Fruit fly (Drosophila melanogaster) whole organism, embryonic: ENCODE data around the gene CG2961.

Experiments
- Adf1 ChIP-seq: fragments of 200-800 bp; sonication (Bioruptor generic); IDR thresholded peaks from 2 replicates; pipeline ENCODE4 v1.3.6; 2022; ENCODE audit warnings: missing biosample characterization, missing genetic modification characterization
- Atf-2 ChIP-seq: fragments of 200-800 bp; sonication (Bioruptor generic); optimal IDR thresholded peaks from 2 replicates; lab custom pipeline; 2016; ENCODE audit warnings: missing biosample characterization, missing genetic modification characterization
- Bdp1 ChIP-seq: fragments of 200-800 bp; sonication (Bioruptor generic); optimal IDR thresholded peaks from 3 replicates; lab custom pipeline; 2016; ENCODE audit warnings: missing biosample characterization, missing genetic modification characterization
- CG11504 ChIP-seq: fragments of 200-800 bp; sonication (Bioruptor generic); optimal IDR thresholded peaks from 3 replicates; lab custom pipeline; 2019; ENCODE audit warnings: missing biosample characterization, mild to moderate bottlenecking, missing genetic modification characterization, moderate library complexity
- CG11695 ChIP-seq: fragments of 200-800 bp; sonication (Bioruptor generic); IDR thresholded peaks from 3 replicates; pipeline ENCODE4 v1.3.6; 2022; ENCODE audit warnings: missing biosample characterization, missing genetic modification characterization
- CG14667 ChIP-seq: fragments of 200-800 bp; sonication (Bioruptor generic); IDR thresholded peaks from 2 replicates; pipeline ENCODE4 v1.3.6; 2022; ENCODE audit warnings: missing biosample characterization, missing genetic modification characterization
- CG15011 ChIP-seq: fragments of 200-800 bp; sonication (Bioruptor generic); optimal IDR thresholded peaks from 3 replicates; lab custom pipeline; 2018; ENCODE audit warnings: missing biosample characterization, mild to moderate bottlenecking, missing genetic modification characterization
- CG17328 ChIP-seq: fragments of 200-800 bp; sonication (Bioruptor generic); IDR thresholded peaks from 2 replicates; pipeline ENCODE4 v1.3.6; 2022; ENCODE audit warnings: missing biosample characterization, missing genetic modification characterization
- CG1832 ChIP-seq: fragments of 200-800 bp; sonication (Bioruptor generic); optimal IDR thresholded peaks from 2 replicates; lab custom pipeline; 2017; ENCODE audit warnings: missing biosample characterization, mild to moderate bottlenecking, missing genetic modification characterization, inconsistent platforms
- CG31388 ChIP-seq: fragments of 200-800 bp; sonication (Bioruptor generic); optimal IDR thresholded peaks from 2 replicates; lab custom pipeline; 2016; ENCODE audit warnings: missing biosample characterization, missing genetic modification characterization
- CG34224 ChIP-seq: fragments of 200-800 bp; sonication (Bioruptor generic); IDR thresholded peaks from 3 replicates; pipeline ENCODE4 v1.3.6; 2022; ENCODE audit warnings: missing biosample characterization, missing genetic modification characterization; ENCODE audit not compliant: partially characterized antibody
- CG4707 ChIP-seq: fragments of 200-800 bp; sonication (Bioruptor generic); optimal IDR thresholded peaks from 2 replicates; lab custom pipeline; 2018; ENCODE audit warnings: missing biosample characterization, mild to moderate bottlenecking, missing genetic modification characterization, moderate library complexity
- CG8359 ChIP-seq: fragments of 200-800 bp; sonication (Bioruptor generic); optimal IDR thresholded peaks from 2 replicates; lab custom pipeline; 2017; ENCODE audit warnings: missing biosample characterization, mild to moderate bottlenecking, missing genetic modification characterization, borderline replicate concordance
- CG8765 ChIP-seq: fragments of 200-800 bp; sonication (Bioruptor generic); IDR thresholded peaks from 2 replicates; pipeline ENCODE4 v1.3.6; 2022; ENCODE audit warnings: missing biosample characterization, missing genetic modification characterization
- CG9437 ChIP-seq: fragments of 200-800 bp; sonication (Bioruptor generic); optimal IDR thresholded peaks from 2 replicates; lab custom pipeline; 2018; ENCODE audit warnings: missing biosample characterization, mild to moderate bottlenecking, missing genetic modification characterization
- Chrac-16 ChIP-seq: fragments of 200-800 bp; sonication (Bioruptor generic); optimal IDR thresholded peaks from 3 replicates; lab custom pipeline; 2016; ENCODE audit warnings: missing biosample characterization, missing genetic modification characterization
- ERR ChIP-seq: fragments of 200-800 bp; sonication (Bioruptor generic); optimal IDR thresholded peaks from 2 replicates; lab custom pipeline; 2016; ENCODE audit warnings: missing biosample characterization, missing genetic modification characterization
- Ets97D ChIP-seq: fragments of 200-800 bp; sonication (Bioruptor generic); optimal IDR thresholded peaks from 3 replicates; lab custom pipeline; 2016; ENCODE audit warnings: missing biosample characterization, missing genetic modification characterization
- GATAe ChIP-seq: fragments of 200-800 bp; sonication (Bioruptor generic); conservative IDR thresholded peaks from 2 replicates; pipeline ENCODE4 v1.3.6; 2022; ENCODE audit warnings: missing biosample characterization, missing genetic modification characterization
- Hr39 ChIP-seq: fragments of >200 bp; optimal IDR thresholded peaks from 2 replicates; lab custom pipeline; 2017
- Med ChIP-seq: fragments of 200-800 bp; sonication (Bioruptor generic); peaks from one replicate; lab custom pipeline; 2016; ENCODE audit warnings: missing biosample characterization, missing genetic modification characterization, mild to moderate bottlenecking, inconsistent platforms, moderate library complexity
- Meics ChIP-seq: fragments of 200-800 bp; sonication (Bioruptor generic); optimal IDR thresholded peaks from 2 replicates; lab custom pipeline; 2017; ENCODE audit warnings: missing biosample characterization, mild to moderate bottlenecking, missing genetic modification characterization
- Oli ChIP-seq: fragments of 200-800 bp; sonication (Bioruptor generic); optimal IDR thresholded peaks from 2 replicates; lab custom pipeline; 2018; ENCODE audit warnings: missing biosample characterization, mild to moderate bottlenecking, missing genetic modification characterization, moderate library complexity
- Pdp1 ChIP-seq, 2 experiments: fragments of 200-800 bp; sonication (Bioruptor generic); optimal IDR thresholded peaks; 3 replicates each; lab custom pipeline; 2016; ENCODE audit warnings: missing biosample characterization in 2 of 2, missing genetic modification characterization in 2 of 2, mild to moderate bottlenecking in 1 of 2, moderate library complexity in 1 of 2
- ac ChIP-seq: fragments of 200-800 bp; sonication (Bioruptor generic); optimal IDR thresholded peaks from 3 replicates; lab custom pipeline; 2017; ENCODE audit warnings: missing biosample characterization, mild to moderate bottlenecking, missing genetic modification characterization
- bbx ChIP-seq: fragments of 200-800 bp; sonication (Bioruptor generic); IDR thresholded peaks from 2 replicates; pipeline ENCODE4 v1.3.6; 2022; ENCODE audit warnings: missing biosample characterization, missing genetic modification characterization; ENCODE audit not compliant: partially characterized antibody
- btn ChIP-seq: fragments of 200-800 bp; sonication (Bioruptor generic); optimal IDR thresholded peaks from 2 replicates; lab custom pipeline; 2016; ENCODE audit warnings: missing biosample characterization, missing genetic modification characterization
- cad ChIP-seq: fragments of >200 bp; optimal IDR thresholded peaks from 2 replicates; lab custom pipeline; 2017; ENCODE audit warnings: missing biosample characterization, missing genetic modification characterization
- chinmo ChIP-seq: fragments of 200-800 bp; sonication (Bioruptor generic); IDR thresholded peaks from 4 replicates; pipeline ENCODE4 v1.3.6; 2022; ENCODE audit warnings: missing biosample characterization, missing genetic modification characterization; ENCODE audit not compliant: partially characterized antibody
- gce ChIP-seq: fragments of 200-800 bp; sonication (Bioruptor generic); IDR thresholded peaks from 3 replicates; pipeline ENCODE4 v1.3.6; 2022; ENCODE audit warnings: missing biosample characterization, missing genetic modification characterization
- gcm ChIP-seq: fragments of 200-800 bp; sonication (Bioruptor generic); optimal IDR thresholded peaks from 2 replicates; lab custom pipeline; 2019; ENCODE audit warnings: missing biosample characterization, mild to moderate bottlenecking, missing genetic modification characterization, moderate library complexity
- ind ChIP-seq: fragments of 200-800 bp; sonication (Bioruptor generic); optimal IDR thresholded peaks from 3 replicates; lab custom pipeline; 2016; ENCODE audit warnings: missing biosample characterization, missing genetic modification characterization
- lola ChIP-seq, 3 experiments: fragments of >200 bp in 2 of 3; fragments of 200-800 bp in 1 of 3; sonication (Bioruptor generic) in 1 of 3; optimal IDR thresholded peaks; 2 replicates each; lab custom pipeline; 2017 to 2019; ENCODE audit warnings: missing biosample characterization in 3 of 3, missing genetic modification characterization in 3 of 3, mild to moderate bottlenecking in 1 of 3, moderate library complexity in 1 of 3
- nau ChIP-seq: fragments of 200-800 bp; sonication (Bioruptor generic); optimal IDR thresholded peaks from 3 replicates; lab custom pipeline; 2017; ENCODE audit warnings: missing biosample characterization, mild to moderate bottlenecking, missing genetic modification characterization, missing genetic modification reagents
- nom ChIP-seq: fragments of 200-800 bp; sonication (Bioruptor generic); optimal IDR thresholded peaks from 2 replicates; lab custom pipeline; 2017; ENCODE audit warnings: missing biosample characterization, missing genetic modification characterization, mild to moderate bottlenecking, moderate library complexity, missing genetic modification reagents
- org-1 ChIP-seq: fragments of 200-800 bp; sonication (Bioruptor generic); optimal IDR thresholded peaks from 2 replicates; lab custom pipeline; 2017; ENCODE audit warnings: missing biosample characterization, missing genetic modification characterization
- pros ChIP-seq: fragments of 200-800 bp; sonication (Bioruptor generic); optimal IDR thresholded peaks from 3 replicates; lab custom pipeline; 2019; ENCODE audit warnings: missing biosample characterization, mild to moderate bottlenecking, missing genetic modification characterization, moderate library complexity
- pzg ChIP-seq: fragments of 200-800 bp; sonication (Bioruptor generic); optimal IDR thresholded peaks from 3 replicates; lab custom pipeline; 2018; ENCODE audit warnings: missing biosample characterization, mild to moderate bottlenecking, missing genetic modification characterization, moderate library complexity
- sc ChIP-seq, 3 experiments: fragments of >200 bp in 2 of 3; fragments of 200-800 bp in 1 of 3; sonication (Bioruptor generic) in 1 of 3; optimal IDR thresholded peaks; 2 replicates in 2 of 3; 3 replicates in 1 of 3; lab custom pipeline; 2017; ENCODE audit warnings: mild to moderate bottlenecking in 1 of 3, missing biosample characterization in 1 of 3, missing genetic modification characterization in 1 of 3, missing genetic modification reagents in 1 of 3
- sna ChIP-seq: fragments of 200-800 bp; sonication (Bioruptor generic); IDR thresholded peaks from 2 replicates; pipeline ENCODE4 v1.3.6; 2022; ENCODE audit warnings: missing biosample characterization, missing genetic modification characterization; ENCODE audit not compliant: partially characterized antibody
- sqz ChIP-seq: fragments of 200-800 bp; sonication (Bioruptor generic); optimal IDR thresholded peaks from 3 replicates; lab custom pipeline; 2018; ENCODE audit warnings: missing biosample characterization, mild to moderate bottlenecking, missing genetic modification characterization
- tio ChIP-seq: fragments of 200-800 bp; sonication (Bioruptor generic); optimal IDR thresholded peaks from 2 replicates; lab custom pipeline; 2017; ENCODE audit warnings: missing biosample characterization, missing genetic modification characterization, inconsistent platforms
- wek ChIP-seq: fragments of 200-800 bp; sonication (Bioruptor generic); optimal IDR thresholded peaks from 3 replicates; lab custom pipeline; 2018; ENCODE audit warnings: missing biosample characterization, mild to moderate bottlenecking, missing genetic modification characterization, moderate library complexity
- wor ChIP-seq: fragments of 200-800 bp; sonication (Bioruptor generic); IDR thresholded peaks from 2 replicates; pipeline ENCODE4 v1.3.6; 2022; ENCODE audit warnings: missing biosample characterization, missing genetic modification characterization

The CG2961 gene

DNA sequence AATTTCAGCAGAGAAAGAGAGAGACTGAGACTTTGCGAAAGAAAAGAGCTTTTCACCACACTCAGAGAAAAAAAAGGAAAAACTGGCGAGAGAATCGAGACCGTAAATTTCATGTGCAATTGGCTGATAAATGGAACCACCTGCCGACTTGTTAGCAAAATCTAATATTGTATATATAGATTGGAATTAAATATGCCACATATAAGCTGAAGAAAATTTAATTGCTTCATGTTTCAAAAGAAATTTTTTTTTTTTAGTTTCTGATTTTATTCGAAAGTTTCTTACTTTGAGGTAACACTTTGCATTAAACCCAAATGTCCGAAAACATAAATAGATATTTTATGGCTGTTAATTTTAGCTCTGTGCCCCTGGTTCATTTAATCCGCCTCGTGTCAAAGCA lies 11.9 kb upstream of the CG2961 start (continued):
- peak; percentile 25 for TF ChIP-seq CG11504 (tag; lab: Kevin White, UChicago)
- TF ChIP-seq CG8765 (GFP tag; lab: Robert Waterston, UW), result no peak
- TF ChIP-seq lola (GFP tag; optimal IDR thresholded peaks at IDR 0.05; lab: Kevin White, UChicago), result no peak

DNA sequence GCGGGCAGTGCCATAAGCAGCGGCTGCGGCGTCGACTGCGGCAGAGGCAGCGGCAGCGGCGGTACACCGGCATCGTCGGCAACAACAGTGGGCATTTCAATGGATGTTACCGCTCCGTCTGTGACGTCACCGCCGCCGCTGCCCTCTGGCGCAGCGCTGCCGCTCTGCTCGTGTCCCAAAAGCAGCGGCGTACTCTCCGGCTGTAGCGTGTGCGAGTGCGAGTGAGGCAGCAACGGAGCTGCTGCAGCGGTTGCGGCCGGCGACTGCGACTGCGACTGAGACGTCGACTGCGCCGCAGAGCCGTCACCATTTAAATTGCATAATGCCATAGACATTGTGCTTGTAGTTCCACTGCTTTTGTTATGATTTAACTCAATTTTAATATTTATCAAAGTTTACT lies 10.7 kb upstream of the CG2961 start:
- TF ChIP-seq sna (GFP tag; lab: Robert Waterston, UW) (peak; percentile 38), CG4707 (no peak), bbx (GFP tag; lab: Robert Waterston, UW) (no peak), CG17328 (no peak), CG9437 (no peak), btn (GFP tag; lab: Kevin White, UChicago) (no peak), Med (GFP tag; lab: Kevin White, UChicago) (peak; percentile 39), Atf-2 (GFP tag; lab: Kevin White, UChicago) (no peak), Meics (no peak), gcm (GFP tag; lab: Kevin White, UChicago) (no peak), CG8359 (GFP tag; lab: Kevin White, UChicago) (no peak), CG34224 (GFP tag; lab: Robert Waterston, UW) (no peak), Bdp1 (GFP tag; lab: Kevin White, UChicago) (no peak), cad (no peak), CG15011 (GFP tag; lab: Kevin White, UChicago) (no peak), Oli (tag; lab: Kevin White, UChicago) (no peak), nom (no peak), nau (GFP tag; lab: Kevin White, UChicago) (no peak), GATAe (GFP tag; lab: Robert Waterston, UW) (no peak), pros (GFP tag; lab: Kevin White, UChicago) (no peak), ERR (GFP tag; lab: Kevin White, UChicago) (no peak), Hr39 (lab: Kevin White, UChicago) (no peak), gce (no peak), tio (GFP tag; lab: Kevin White, UChicago) (no peak), chinmo (GFP tag; lab: Robert Waterston, UW) (0 out of 4 replicates have a peak, but pooled peaks have one; percentile 13), Chrac-16 (GFP tag; lab: Kevin White, UChicago) (no peak), sc (optimal IDR thresholded peaks at IDR 0.05; lab: Kevin White, UChicago) (no peak), sc (GFP tag; optimal IDR thresholded peaks at IDR 0.05; lab: Kevin White, UChicago) (no peak), pzg (GFP tag; lab: Kevin White, UChicago) (no peak), CG11695 (GFP tag; lab: Robert Waterston, UW) (no peak), Adf1 (GFP tag; lab: Robert Waterston, UW) (peak; percentile 97), wek (GFP tag; lab: Kevin White, UChicago) (no peak), Ets97D (GFP tag; lab: Kevin White, UChicago) (no peak), wor (GFP tag; lab: Robert Waterston, UW) (no peak), CG14667 (GFP tag; lab: Robert Waterston, UW) (no peak), CG1832 (GFP tag; lab: Kevin White, UChicago) (peak; percentile 14), org-1 (GFP tag; lab: Kevin White, UChicago) (no peak), Pdp1 (GFP tag; optimal IDR thresholded peaks at IDR 0.05; lab: Kevin White, UChicago) (peak in 1 of 2 experiments; percentile 73), ind (GFP tag; lab: Kevin White, UChicago) (no peak), ac (GFP tag; lab: Kevin White, UChicago) (no peak), sqz (no peak), CG31388 (no peak)
